Worm (Caenorhabditis elegans): ENCODE results near the gene C27C12.1.

- no peak for TF ChIP-seq scrt-1 (GFP tag; IDR thresholded peaks at IDR 0.05)
- TF ChIP-seq tbx-37 (GFP tag; conservative IDR thresholded peaks at IDR 0.05): no peak
- TF ChIP-seq aly-1 (tag; optimal IDR thresholded peaks at IDR 0.05): no peak
- TF ChIP-seq hmg-4 (GFP tag; optimal IDR thresholded peaks at IDR 0.05): no peak
- TF ChIP-seq F13C5.2 (tag; optimal IDR thresholded peaks at IDR 0.05): no peak
- TF ChIP-seq ama-1 (optimal IDR thresholded peaks at IDR 0.05): no peak
- TF ChIP-seq hmbx-1 (tag; optimal IDR thresholded peaks at IDR 0.05): no peak
- no peak for TF ChIP-seq pes-1 (GFP tag; IDR thresholded peaks at IDR 0.05)
- no peak for TF ChIP-seq tbx-11 (GFP tag; IDR thresholded peaks at IDR 0.05)
- TF ChIP-seq tra-4 (tag; optimal IDR thresholded peaks at IDR 0.05): no peak
- no peak for TF ChIP-seq hnd-1 (tag; optimal IDR thresholded peaks at IDR 0.05)
These were observed 7.9 kb downstream of the C27C12.1 start, which contains the start of gene egrh-1 for ce11 chrX:14845637-14846036.

All from whole organism, early embryonic.